Worm (Caenorhabditis elegans) whole organism, L4 larva: ENCODE measurements around the gene syx-6.

Source experiments
- D1046.2 ChIP-seq: fragments of 200-800 bp; sonication (Bioruptor generic); IDR thresholded peaks from 2 replicates; pipeline ENCODE4 v1.3.6; 2022; ENCODE audit warnings: missing genetic modification characterization, missing compliant biosample characterization
- F37D6.2 ChIP-seq: sonication (generic microtip); optimal IDR thresholded peaks from 2 replicates; lab custom pipeline; 2016; ENCODE audit warnings: mild to moderate bottlenecking, missing genetic modification characterization, missing compliant biosample characterization
- F49E8.2 ChIP-seq: sonication (generic microtip); optimal IDR thresholded peaks from 2 replicates; lab custom pipeline; 2016; ENCODE audit warnings: missing compliant biosample characterization, mild to moderate bottlenecking, missing genetic modification characterization, borderline replicate concordance
- R02D3.7 ChIP-seq: fragments of 150-350 bp; sonication (generic microtip); optimal IDR thresholded peaks from 3 replicates; lab custom pipeline; 2014; ENCODE audit warnings: missing biosample characterization, missing genetic modification characterization
- T20F7.1 ChIP-seq: fragments of 200-800 bp; sonication (Bioruptor generic); optimal IDR thresholded peaks from 2 replicates; lab custom pipeline; 2018; ENCODE audit warnings: mild to moderate bottlenecking, missing genetic modification characterization, missing compliant biosample characterization
- aha-1 ChIP-seq: fragments of 150-350 bp; peaks from one replicate; lab custom pipeline; 2014; ENCODE audit warnings: missing biosample characterization, missing genetic modification characterization
- ceh-28 ChIP-seq: fragments of 150-350 bp; optimal IDR thresholded peaks from 2 replicates; lab custom pipeline; 2014; ENCODE audit warnings: missing biosample characterization, missing genetic modification reagents, missing genetic modification characterization
- ctbp-1 ChIP-seq: fragments of 200-800 bp; sonication (Bioruptor generic); IDR thresholded peaks from 2 replicates; pipeline ENCODE4 v1.3.6; 2022; ENCODE audit warnings: missing genetic modification reagents, missing genetic modification characterization, missing compliant biosample characterization
- daf-12 ChIP-seq: fragments of 150-350 bp; optimal IDR thresholded peaks from 2 replicates; lab custom pipeline; 2014; ENCODE audit warnings: missing biosample characterization, missing genetic modification reagents, missing genetic modification characterization
- daf-16 ChIP-seq, 3 experiments: sonication (generic microtip); optimal IDR thresholded peaks; 2 replicates each; lab custom pipeline; 2016 to 2017; ENCODE audit warnings: missing genetic modification characterization in 3 of 3, missing genetic modification reagents in 3 of 3, mild to moderate bottlenecking in 2 of 3, missing compliant biosample characterization in 2 of 3, missing biosample characterization in 1 of 3, moderate library complexity in 1 of 3
- daf-8 ChIP-seq: fragments of 200-800 bp; sonication (Bioruptor generic); IDR thresholded peaks from 2 replicates; pipeline ENCODE4 v1.3.6; 2022; ENCODE audit warnings: missing genetic modification characterization, missing compliant biosample characterization
- dmd-6 ChIP-seq: fragments of 200-800 bp; sonication (Bioruptor generic); IDR thresholded peaks from 2 replicates; pipeline ENCODE4 v1.3.6; 2022; ENCODE audit warnings: missing genetic modification reagents, missing genetic modification characterization, missing compliant biosample characterization
- dmd-9 ChIP-seq: fragments of 200-800 bp; sonication (Bioruptor generic); IDR thresholded peaks from 2 replicates; pipeline ENCODE4 v1.3.6; 2022; ENCODE audit warnings: missing genetic modification reagents, missing genetic modification characterization, missing compliant biosample characterization
- duxl-1 ChIP-seq: sonication (generic microtip); optimal IDR thresholded peaks from 2 replicates; lab custom pipeline; 2016; ENCODE audit warnings: mild to moderate bottlenecking, missing genetic modification characterization, moderate library complexity, missing compliant biosample characterization; ENCODE audit not compliant: poor library complexity
- dve-1 ChIP-seq: sonication (generic microtip); optimal IDR thresholded peaks from 2 replicates; lab custom pipeline; 2017; ENCODE audit warnings: antibody characterized with exemption, mild to moderate bottlenecking, missing genetic modification characterization, missing compliant biosample characterization; ENCODE audit not compliant: insufficient read depth
- egl-27 ChIP-seq: sonication (generic microtip); optimal IDR thresholded peaks from 3 replicates; lab custom pipeline; 2017; ENCODE audit warnings: missing biosample characterization, missing genetic modification reagents, missing genetic modification characterization
- fkh-10 ChIP-seq: fragments of 150-350 bp; optimal IDR thresholded peaks from 2 replicates; lab custom pipeline; 2014; ENCODE audit warnings: missing biosample characterization, missing genetic modification reagents, missing genetic modification characterization
- fos-1 ChIP-seq: fragments of 150-350 bp; optimal IDR thresholded peaks from 2 replicates; lab custom pipeline; 2014; ENCODE audit warnings: missing biosample characterization, missing genetic modification characterization
- gei-8 ChIP-seq: fragments of 200-800 bp; sonication (Bioruptor generic); optimal IDR thresholded peaks from 2 replicates; lab custom pipeline; 2018; ENCODE audit warnings: mild to moderate bottlenecking, missing genetic modification characterization, missing compliant biosample characterization
- hif-1 ChIP-seq, 2 experiments: sonication (generic microtip); optimal IDR thresholded peaks; 2 replicates each; lab custom pipeline; 2016 to 2017; ENCODE audit warnings: missing compliant biosample characterization in 2 of 2, missing genetic modification characterization in 2 of 2, missing genetic modification reagents in 2 of 2, missing genotype in 2 of 2, mild to moderate bottlenecking in 1 of 2
- hlh-11 ChIP-seq: fragments of 200-800 bp; sonication (Bioruptor generic); optimal IDR thresholded peaks from 2 replicates; lab custom pipeline; 2018; ENCODE audit warnings: mild to moderate bottlenecking, missing genetic modification characterization, missing compliant biosample characterization
- hlh-30 ChIP-seq: sonication (generic microtip); optimal IDR thresholded peaks from 2 replicates; lab custom pipeline; 2017; ENCODE audit warnings: antibody characterized with exemption, mild to moderate bottlenecking, missing genetic modification characterization, missing compliant biosample characterization; ENCODE audit not compliant: insufficient read depth
- hmg-1.1 ChIP-seq: fragments of 200-800 bp; sonication (Bioruptor generic); IDR thresholded peaks from 2 replicates; pipeline ENCODE4 v1.3.6; 2022; ENCODE audit warnings: missing genetic modification reagents, missing genetic modification characterization, missing compliant biosample characterization
- lin-15B ChIP-seq: fragments of 150-350 bp; sonication (generic microtip); optimal IDR thresholded peaks from 3 replicates; lab custom pipeline; 2014; ENCODE audit warnings: missing biosample characterization, missing genetic modification characterization
- lsy-2 ChIP-seq, 2 experiments: fragments of 150-350 bp in 1 of 2; sonication (generic microtip) in 1 of 2; optimal IDR thresholded peaks; 2 replicates each; lab custom pipeline; 2014 to 2017; ENCODE audit warnings: missing biosample characterization in 2 of 2, missing genetic modification characterization in 2 of 2
- mdl-1 ChIP-seq, 2 experiments: fragments of 150-350 bp in 1 of 2; sonication (generic microtip) in 1 of 2; optimal IDR thresholded peaks; 2 replicates each; lab custom pipeline; 2014 to 2017; ENCODE audit warnings: missing biosample characterization in 2 of 2, missing genetic modification characterization in 2 of 2
- mdt-29 ChIP-seq: fragments of 200-800 bp; sonication (Bioruptor generic); IDR thresholded peaks from 2 replicates; pipeline ENCODE4 v1.3.6; 2022; ENCODE audit warnings: missing genetic modification reagents, missing genetic modification characterization, missing compliant biosample characterization
- mep-1 ChIP-seq: fragments of 150-350 bp; sonication (generic microtip); optimal IDR thresholded peaks from 3 replicates; lab custom pipeline; 2014; ENCODE audit warnings: missing biosample characterization, missing genetic modification characterization
- mes-2 ChIP-seq: sonication (generic microtip); optimal IDR thresholded peaks from 2 replicates; lab custom pipeline; 2016; ENCODE audit warnings: missing genotype, mild to moderate bottlenecking, missing genetic modification characterization, missing compliant biosample characterization; ENCODE audit not compliant: poor library complexity, severe bottlenecking
- mxl-3 ChIP-seq: fragments of 200-800 bp; sonication (Bioruptor generic); optimal IDR thresholded peaks from 2 replicates; lab custom pipeline; 2018; ENCODE audit warnings: mild to moderate bottlenecking, missing genetic modification characterization, missing compliant biosample characterization
- nhr-102 ChIP-seq: sonication (generic microtip); optimal IDR thresholded peaks from 2 replicates; lab custom pipeline; 2016; ENCODE audit warnings: mild to moderate bottlenecking, missing genetic modification characterization, moderate library complexity, missing compliant biosample characterization
- nhr-237 ChIP-seq: sonication (generic microtip); optimal IDR thresholded peaks from 2 replicates; lab custom pipeline; 2017; ENCODE audit warnings: missing biosample characterization, missing genetic modification characterization
- nhr-6 ChIP-seq: fragments of 150-350 bp; optimal IDR thresholded peaks from 2 replicates; lab custom pipeline; 2014; ENCODE audit warnings: missing biosample characterization, missing genetic modification characterization
- nhr-77 ChIP-seq: fragments of 150-350 bp; optimal IDR thresholded peaks from 2 replicates; lab custom pipeline; 2014; ENCODE audit warnings: missing biosample characterization, missing genetic modification characterization
- php-3 ChIP-seq: fragments of 200-800 bp; sonication (Bioruptor generic); IDR thresholded peaks from 2 replicates; pipeline ENCODE4 v1.3.6; 2022; ENCODE audit warnings: missing genetic modification reagents, missing genetic modification characterization, missing compliant biosample characterization
- rbr-2 ChIP-seq: sonication (generic microtip); optimal IDR thresholded peaks from 2 replicates; lab custom pipeline; 2016; ENCODE audit warnings: missing genotype, missing genetic modification characterization, missing compliant biosample characterization
- saeg-2 ChIP-seq: fragments of 200-800 bp; sonication (Bioruptor generic); IDR thresholded peaks from 2 replicates; pipeline ENCODE4 v1.3.6; 2022; ENCODE audit warnings: missing genetic modification reagents, missing genetic modification characterization, missing compliant biosample characterization
- spr-1 ChIP-seq: sonication (generic microtip); optimal IDR thresholded peaks from 2 replicates; lab custom pipeline; 2016; ENCODE audit warnings: mild to moderate bottlenecking, missing genetic modification characterization, missing compliant biosample characterization
- tag-97 ChIP-seq: fragments of 200-800 bp; sonication (Bioruptor generic); IDR thresholded peaks from 2 replicates; pipeline ENCODE4 v1.3.6; 2022; ENCODE audit warnings: missing genetic modification characterization, missing compliant biosample characterization
- tra-1 ChIP-seq: fragments of 200-800 bp; sonication (Bioruptor generic); IDR thresholded peaks from 2 replicates; pipeline ENCODE4 v1.3.6; 2022; ENCODE audit warnings: missing genetic modification reagents, missing genetic modification characterization, missing compliant biosample characterization
- unc-62 ChIP-seq, 3 experiments: fragments of 150-350 bp in 1 of 3; sonication (generic microtip); optimal IDR thresholded peaks in 2 of 3; peaks in 1 of 3; 1 replicate in 1 of 3; 2 replicates in 2 of 3; lab custom pipeline; 2014 to 2017; ENCODE audit warnings: missing biosample characterization in 3 of 3, missing genetic modification characterization in 3 of 3, missing genetic modification reagents in 3 of 3, missing genotype in 1 of 3
- zip-11 ChIP-seq: fragments of 200-800 bp; sonication (Bioruptor generic); IDR thresholded peaks from 2 replicates; pipeline ENCODE4 v1.3.6; 2022; ENCODE audit warnings: missing genetic modification characterization, missing compliant biosample characterization
- ztf-11 ChIP-seq: fragments of 150-350 bp; optimal IDR thresholded peaks from 2 replicates; lab custom pipeline; 2014; ENCODE audit warnings: missing biosample characterization, missing genetic modification characterization

The syx-6 gene

DNA sequence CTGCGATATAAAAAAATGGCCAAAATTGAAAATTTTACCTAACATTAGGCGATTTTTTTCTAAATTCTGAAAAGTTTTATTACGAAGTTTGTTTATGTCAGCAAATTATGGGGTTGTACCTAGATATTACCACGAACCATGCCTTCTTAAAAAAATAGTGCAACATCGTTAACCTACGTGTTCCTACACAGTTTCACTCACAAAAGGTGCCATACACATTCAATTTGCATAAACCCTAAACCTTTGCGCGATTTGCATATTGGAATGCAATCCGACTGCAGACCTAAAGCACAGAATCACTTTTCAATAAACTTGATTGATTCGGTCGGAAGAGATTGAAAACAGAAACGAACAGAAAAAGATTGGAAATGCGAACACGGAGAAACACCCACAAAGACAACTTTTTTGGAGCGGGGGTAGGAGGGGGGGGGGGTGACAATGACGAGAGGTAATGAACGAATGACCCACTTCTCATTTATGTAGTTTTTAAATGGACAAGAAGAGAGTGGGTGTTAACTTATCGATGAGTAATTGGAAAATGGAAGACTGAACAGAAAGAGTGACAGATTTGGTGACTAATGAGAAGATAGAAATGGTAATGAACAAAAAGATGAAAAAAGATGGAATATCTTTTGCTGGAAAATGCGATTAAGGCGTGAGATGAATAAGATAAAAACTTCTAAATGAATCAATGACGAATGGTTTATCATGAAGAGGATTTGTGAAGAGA is 8.1 kb upstream of the syx-6 start (continued):
- TF ChIP-seq unc-62 (GFP tag; optimal IDR thresholded peaks at IDR 0.05 in 1 of 2; lab: Kevin White, UChicago) (peak in 1 of 2 experiments; percentile 89), unc-62 (tag; optimal IDR thresholded peaks at IDR 0.05; lab: Kevin White, UChicago) (no peak), daf-8 (GFP tag; lab: Robert Waterston, UW) (no peak), gei-8 (GFP tag; lab: Kevin White, UChicago) (no peak), ztf-11 (tag; lab: Kevin White, UChicago) (no peak), hlh-11 (peak; percentile 18), hif-1 (tag; optimal IDR thresholded peaks at IDR 0.05; lab: Kevin White, UChicago) (no peak)

DNA sequence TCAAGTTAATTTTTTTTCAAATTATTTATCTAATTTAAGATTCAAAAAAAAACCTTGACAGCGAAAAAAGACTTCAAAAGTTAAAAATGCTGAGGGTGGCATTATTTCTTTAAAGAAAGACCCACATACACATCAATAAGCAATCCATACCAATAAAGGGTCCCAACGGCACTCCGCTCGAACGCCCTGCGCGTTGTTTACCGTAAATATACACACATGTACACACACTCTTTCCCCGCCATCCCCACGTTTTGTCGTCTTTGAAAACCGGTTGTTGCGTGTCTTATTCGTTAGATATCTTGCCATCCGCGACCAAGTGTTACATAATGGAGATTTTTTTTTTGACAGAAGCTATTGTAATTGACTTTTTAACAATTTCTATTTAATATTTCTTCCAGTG is 4.8 kb upstream of the syx-6 start, which contains the start of gene gcc-1:
gcc-1 (plus strand) TSS at position 399 of the 400 bp plus-strand sequence.
- TF ChIP-seq tra-1 (no peak), zip-11 (no peak), dmd-6 (GFP tag; lab: Robert Waterston, UW) (peak; percentile 23; the same call in 1 of the 2 replicates), mdl-1 (tag; optimal IDR thresholded peaks at IDR 0.05; lab: Kevin White, UChicago) (peak in 1 of 2 experiments; percentile 45), hif-1 (tag; optimal IDR thresholded peaks at IDR 0.05; lab: Kevin White, UChicago) (peak in 1 of 2 experiments; percentile 17), fkh-10 (GFP tag; lab: Kevin White, UChicago) (no peak), R02D3.7 (peak; percentile 59), hlh-11 (peak; percentile 33), saeg-2 (no peak), mes-2 (peak; percentile 69), mdt-29 (GFP tag; lab: Robert Waterston, UW) (no peak), ceh-28 (tag; lab: Kevin White, UChicago) (no peak), ctbp-1 (no peak), nhr-77 (tag; lab: Kevin White, UChicago) (no peak), aha-1 (tag; lab: Kevin White, UChicago) (peak; percentile 95), D1046.2 (GFP tag; lab: Robert Waterston, UW) (no peak), F37D6.2 (tag; lab: Kevin White, UChicago) (no peak), duxl-1 (tag; lab: Kevin White, UChicago) (no peak), fos-1 (no peak), nhr-237 (no peak), gei-8 (GFP tag; lab: Kevin White, UChicago) (no peak), hmg-1.1 (GFP tag; lab: Robert Waterston, UW) (peak; percentile 64; the same call in 1 of the 2 replicates), mxl-3 (GFP tag; lab: Kevin White, UChicago) (peak; percentile 96), nhr-102 (tag; lab: Kevin White, UChicago) (peak; percentile 13), php-3 (GFP tag; lab: Robert Waterston, UW) (no peak), spr-1 (tag; lab: Kevin White, UChicago) (peak; percentile 0), daf-16 (GFP tag; optimal IDR thresholded peaks at IDR 0.05; lab: Kevin White, UChicago) (no peak), daf-16 (tag; optimal IDR thresholded peaks at IDR 0.05; lab: Kevin White, UChicago) (peak; percentile 10), hlh-30 (tag; lab: Kevin White, UChicago) (peak; percentile 10), mep-1 (tag; lab: Kevin White, UChicago) (peak; percentile 49), tag-97 (GFP tag; lab: Robert Waterston, UW) (no peak), T20F7.1 (GFP tag; lab: Kevin White, UChicago) (peak; percentile 93), daf-12 (tag; lab: Kevin White, UChicago) (no peak), egl-27 (no peak), nhr-6 (no peak), lin-15B (tag; lab: Kevin White, UChicago) (no peak), rbr-2 (tag; lab: Kevin White, UChicago) (peak; percentile 35), dmd-9 (GFP tag; lab: Robert Waterston, UW) (no peak), unc-62 (GFP tag; optimal IDR thresholded peaks at IDR 0.05 in 1 of 2; lab: Kevin White, UChicago) (no peak), unc-62 (tag; optimal IDR thresholded peaks at IDR 0.05; lab: Kevin White, UChicago) (no peak), F49E8.2 (tag; lab: Kevin White, UChicago) (no peak), dve-1 (tag; lab: Kevin White, UChicago) (peak; percentile 10), lsy-2 (tag; optimal IDR thresholded peaks at IDR 0.05; lab: Kevin White, UChicago) (peak in 1 of 2 experiments; percentile 47)
